Fruit fly (Drosophila melanogaster) whole organism, embryonic: ENCODE measurements around the gene CG45486.

Experiments used
- CG10979 ChIP-seq: fragments of 200-800 bp; sonication (Bioruptor generic); optimal IDR thresholded peaks from 2 replicates; lab custom pipeline; 2018; ENCODE audit warnings: missing biosample characterization, mild to moderate bottlenecking, missing genetic modification characterization, moderate library complexity
- CG11504 ChIP-seq: fragments of 200-800 bp; sonication (Bioruptor generic); optimal IDR thresholded peaks from 3 replicates; lab custom pipeline; 2019; ENCODE audit warnings: missing biosample characterization, mild to moderate bottlenecking, missing genetic modification characterization, moderate library complexity
- CG12769 ChIP-seq: fragments of 200-800 bp; sonication (Bioruptor generic); optimal IDR thresholded peaks from 2 replicates; lab custom pipeline; 2019; ENCODE audit warnings: missing biosample characterization, mild to moderate bottlenecking, missing genetic modification characterization, moderate library complexity
- CG14860 ChIP-seq: fragments of 200-800 bp; sonication (Bioruptor generic); IDR thresholded peaks from 3 replicates; pipeline ENCODE4 v1.3.6; 2022; ENCODE audit warnings: missing biosample characterization, missing genetic modification characterization; ENCODE audit not compliant: partially characterized antibody
- CG1529 ChIP-seq: fragments of 200-800 bp; sonication (Bioruptor generic); optimal IDR thresholded peaks from 3 replicates; lab custom pipeline; 2018; ENCODE audit warnings: missing biosample characterization, missing genetic modification characterization
- CG15479 ChIP-seq: fragments of 200-800 bp; sonication (Bioruptor generic); optimal IDR thresholded peaks from 3 replicates; lab custom pipeline; 2019; ENCODE audit warnings: missing biosample characterization, mild to moderate bottlenecking, missing genetic modification characterization, moderate library complexity
- CG1603 ChIP-seq: fragments of 200-800 bp; sonication (Bioruptor generic); optimal IDR thresholded peaks from 2 replicates; lab custom pipeline; 2019; ENCODE audit warnings: missing biosample characterization, mild to moderate bottlenecking, missing genetic modification characterization, moderate library complexity
- CG16815 ChIP-seq: fragments of 200-800 bp; sonication (Bioruptor generic); optimal IDR thresholded peaks from 3 replicates; lab custom pipeline; 2017; ENCODE audit warnings: missing biosample characterization, mild to moderate bottlenecking, missing genetic modification characterization
- CG17359 ChIP-seq: fragments of 200-800 bp; sonication (Bioruptor generic); optimal IDR thresholded peaks from 3 replicates; lab custom pipeline; 2018; ENCODE audit warnings: missing biosample characterization, mild to moderate bottlenecking, missing genetic modification characterization, moderate library complexity
- CG2120 ChIP-seq: fragments of 200-800 bp; sonication (Bioruptor generic); optimal IDR thresholded peaks from 3 replicates; lab custom pipeline; 2016; ENCODE audit warnings: missing biosample characterization, missing genetic modification characterization
- CG2712 ChIP-seq: fragments of 200-800 bp; optimal IDR thresholded peaks from 3 replicates; lab custom pipeline; 2019; ENCODE audit warnings: missing biosample characterization, mild to moderate bottlenecking, missing genetic modification characterization, moderate library complexity
- CG30020 ChIP-seq: fragments of 200-800 bp; optimal IDR thresholded peaks from 2 replicates; lab custom pipeline; 2019; ENCODE audit warnings: missing biosample characterization, mild to moderate bottlenecking, missing genetic modification characterization, moderate library complexity
- CG3065 ChIP-seq: fragments of 200-800 bp; sonication (Bioruptor generic); optimal IDR thresholded peaks from 2 replicates; lab custom pipeline; 2016; ENCODE audit warnings: missing biosample characterization, missing genetic modification characterization
- CG31441 ChIP-seq: fragments of 200-800 bp; sonication (Bioruptor generic); IDR thresholded peaks from 2 replicates; pipeline ENCODE4 v1.3.6; 2022; ENCODE audit warnings: missing biosample characterization, missing genetic modification characterization
- CG4424 ChIP-seq: fragments of 200-800 bp; sonication (Bioruptor generic); optimal IDR thresholded peaks from 3 replicates; lab custom pipeline; 2016; ENCODE audit warnings: missing biosample characterization, missing genetic modification characterization
- CG6175 ChIP-seq: fragments of 200-800 bp; sonication (Bioruptor generic); IDR thresholded peaks from 3 replicates; pipeline ENCODE4 v1.3.6; 2022; ENCODE audit warnings: missing biosample characterization, missing genetic modification characterization
- CG7556 ChIP-seq: fragments of 200-800 bp; sonication (Bioruptor generic); optimal IDR thresholded peaks from 2 replicates; lab custom pipeline; 2017; ENCODE audit warnings: missing biosample characterization, mild to moderate bottlenecking, missing genetic modification characterization
- CG7839 ChIP-seq: fragments of 200-800 bp; sonication (Bioruptor generic); optimal IDR thresholded peaks from 3 replicates; lab custom pipeline; 2018; ENCODE audit warnings: missing biosample characterization, mild to moderate bottlenecking, missing genetic modification characterization, moderate library complexity
- CG8388 ChIP-seq: fragments of 200-800 bp; sonication (Bioruptor generic); optimal IDR thresholded peaks from 2 replicates; lab custom pipeline; 2019; ENCODE audit warnings: missing biosample characterization, mild to moderate bottlenecking, missing genetic modification characterization, moderate library complexity
- CG8924 ChIP-seq: fragments of 200-800 bp; optimal IDR thresholded peaks from 3 replicates; lab custom pipeline; 2019; ENCODE audit warnings: missing biosample characterization, mild to moderate bottlenecking, missing genetic modification characterization, moderate library complexity
- CG9437 ChIP-seq: fragments of 200-800 bp; sonication (Bioruptor generic); optimal IDR thresholded peaks from 2 replicates; lab custom pipeline; 2018; ENCODE audit warnings: missing biosample characterization, mild to moderate bottlenecking, missing genetic modification characterization
- D19A ChIP-seq: fragments of 200-800 bp; optimal IDR thresholded peaks from 3 replicates; lab custom pipeline; 2019; ENCODE audit warnings: missing biosample characterization, mild to moderate bottlenecking, missing genetic modification characterization, moderate library complexity
- Hr51 ChIP-seq, 2 experiments: fragments of 200-800 bp; sonication (Bioruptor generic); optimal IDR thresholded peaks; 2 replicates in 1 of 2; 3 replicates in 1 of 2; lab custom pipeline; 2016 to 2018; ENCODE audit warnings: missing biosample characterization in 2 of 2, missing genetic modification characterization in 2 of 2, mild to moderate bottlenecking in 1 of 2, moderate library complexity in 1 of 2
- Med ChIP-seq: fragments of 200-800 bp; sonication (Bioruptor generic); peaks from one replicate; lab custom pipeline; 2016; ENCODE audit warnings: missing biosample characterization, missing genetic modification characterization, mild to moderate bottlenecking, inconsistent platforms, moderate library complexity
- Pdp1 ChIP-seq, 2 experiments: fragments of 200-800 bp; sonication (Bioruptor generic); optimal IDR thresholded peaks; 3 replicates each; lab custom pipeline; 2016; ENCODE audit warnings: missing biosample characterization in 2 of 2, missing genetic modification characterization in 2 of 2, mild to moderate bottlenecking in 1 of 2, moderate library complexity in 1 of 2
- Sox100B ChIP-seq: fragments of 200-800 bp; sonication (Bioruptor generic); optimal IDR thresholded peaks from 3 replicates; lab custom pipeline; 2018; ENCODE audit warnings: missing biosample characterization, mild to moderate bottlenecking, missing genetic modification characterization
- Sox102F ChIP-seq: fragments of 200-800 bp; sonication (Bioruptor generic); optimal IDR thresholded peaks from 2 replicates; lab custom pipeline; 2018; ENCODE audit warnings: missing biosample characterization, mild to moderate bottlenecking, missing genetic modification characterization, moderate library complexity
- az2 ChIP-seq: fragments of 200-800 bp; sonication (Bioruptor generic); optimal IDR thresholded peaks from 3 replicates; lab custom pipeline; 2016; ENCODE audit warnings: missing biosample characterization, missing genetic modification characterization
- bcd ChIP-seq: fragments of 200-800 bp; sonication (Bioruptor generic); optimal IDR thresholded peaks from 2 replicates; lab custom pipeline; 2017; ENCODE audit warnings: missing biosample characterization, mild to moderate bottlenecking, missing genetic modification characterization
- bsh ChIP-seq, 2 experiments: fragments of 200-800 bp; sonication (Bioruptor generic); optimal IDR thresholded peaks; 2 replicates each; lab custom pipeline; 2017 to 2018; ENCODE audit warnings: mild to moderate bottlenecking in 2 of 2, missing biosample characterization in 2 of 2, missing genetic modification characterization in 2 of 2, moderate library complexity in 1 of 2
- ci ChIP-seq: fragments of 200-800 bp; sonication (Bioruptor generic); IDR thresholded peaks from 3 replicates; pipeline ENCODE4 v1.3.6; 2022; ENCODE audit warnings: missing biosample characterization, missing genetic modification characterization
- dmrt11E ChIP-seq: fragments of 200-800 bp; sonication (Bioruptor generic); optimal IDR thresholded peaks from 3 replicates; lab custom pipeline; 2018; ENCODE audit warnings: missing biosample characterization, mild to moderate bottlenecking, missing genetic modification characterization, moderate library complexity
- dpn ChIP-seq, 2 experiments: fragments of 200-800 bp; sonication (Bioruptor generic); optimal IDR thresholded peaks; 3 replicates each; lab custom pipeline; 2016; ENCODE audit warnings: missing biosample characterization in 2 of 2, missing genetic modification characterization in 2 of 2
- dysf ChIP-seq: fragments of 200-800 bp; sonication (Bioruptor generic); IDR thresholded peaks from 3 replicates; pipeline ENCODE4 v1.3.6; 2022; ENCODE audit warnings: missing biosample characterization, missing genetic modification characterization
- eve ChIP-seq, 2 experiments: fragments of >200 bp; optimal IDR thresholded peaks; 2 replicates each; lab custom pipeline; 2017; ENCODE audit warnings: missing biosample characterization in 2 of 2, missing genetic modification characterization in 2 of 2
- ewg ChIP-seq: fragments of 200-800 bp; sonication (Bioruptor generic); optimal IDR thresholded peaks from 3 replicates; lab custom pipeline; 2017; ENCODE audit warnings: mild to moderate bottlenecking, missing biosample characterization, missing genetic modification reagents, missing genetic modification characterization
- gcm2 ChIP-seq: fragments of 200-800 bp; sonication (Bioruptor generic); optimal IDR thresholded peaks from 2 replicates; lab custom pipeline; 2016; ENCODE audit warnings: missing biosample characterization, missing genetic modification characterization
- lmd ChIP-seq: fragments of 200-800 bp; sonication (Bioruptor generic); IDR thresholded peaks from 2 replicates; pipeline ENCODE4 v1.3.6; 2022; ENCODE audit warnings: missing biosample characterization, missing genetic modification characterization
- lola ChIP-seq, 3 experiments: fragments of >200 bp in 2 of 3; fragments of 200-800 bp in 1 of 3; sonication (Bioruptor generic) in 1 of 3; optimal IDR thresholded peaks; 2 replicates each; lab custom pipeline; 2017 to 2019; ENCODE audit warnings: missing biosample characterization in 3 of 3, missing genetic modification characterization in 3 of 3, mild to moderate bottlenecking in 1 of 3, moderate library complexity in 1 of 3
- luna ChIP-seq: fragments of 200-800 bp; sonication (Bioruptor generic); optimal IDR thresholded peaks from 2 replicates; lab custom pipeline; 2016; ENCODE audit warnings: missing biosample characterization, missing genetic modification characterization
- oc ChIP-seq: fragments of 200-800 bp; sonication (Bioruptor generic); optimal IDR thresholded peaks from 2 replicates; lab custom pipeline; 2018; ENCODE audit warnings: missing biosample characterization, mild to moderate bottlenecking, missing genetic modification characterization, moderate library complexity
- pnt ChIP-seq: fragments of 200-800 bp; sonication (Bioruptor generic); optimal IDR thresholded peaks from 3 replicates; lab custom pipeline; 2016; ENCODE audit warnings: missing biosample characterization, missing genetic modification characterization
- pum ChIP-seq: fragments of 200-800 bp; sonication (Bioruptor generic); optimal IDR thresholded peaks from 2 replicates; lab custom pipeline; 2016; ENCODE audit warnings: missing biosample characterization, missing genetic modification characterization
- sd ChIP-seq: fragments of 200-800 bp; sonication (Bioruptor generic); optimal IDR thresholded peaks from 3 replicates; lab custom pipeline; 2018; ENCODE audit warnings: missing biosample characterization, mild to moderate bottlenecking, missing genetic modification characterization, moderate library complexity
- tin ChIP-seq: fragments of 200-800 bp; sonication (Bioruptor generic); optimal IDR thresholded peaks from 3 replicates; lab custom pipeline; 2016; ENCODE audit warnings: missing biosample characterization, missing genetic modification characterization
- tio ChIP-seq: fragments of 200-800 bp; sonication (Bioruptor generic); optimal IDR thresholded peaks from 2 replicates; lab custom pipeline; 2017; ENCODE audit warnings: missing biosample characterization, missing genetic modification characterization, inconsistent platforms
- z ChIP-seq: fragments of 200-800 bp; sonication (Bioruptor generic); IDR thresholded peaks from 3 replicates; pipeline ENCODE4 v1.3.6; 2022; ENCODE audit warnings: missing biosample characterization, missing genetic modification characterization

The CG45486 gene

DNA sequence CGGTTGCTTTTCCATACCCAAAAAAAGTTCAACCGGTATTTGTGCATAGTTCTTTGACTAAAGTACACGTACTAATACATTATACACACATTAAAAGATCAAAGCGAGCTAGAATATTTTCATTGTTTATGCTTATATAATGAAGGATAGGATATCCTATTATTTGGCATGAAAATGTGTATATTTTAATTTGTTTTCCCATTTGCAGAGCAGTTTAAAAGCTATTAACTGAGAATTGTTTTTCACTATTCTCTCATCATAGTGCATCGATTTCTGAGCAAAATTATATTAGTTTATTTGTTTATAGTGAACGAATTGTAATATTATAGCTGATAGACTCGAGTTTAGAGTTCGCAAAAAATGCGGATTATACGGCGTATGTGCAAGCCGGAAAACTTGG is 23.4 kb downstream of the CG45486 start:
- TF ChIP-seq Med (GFP tag; lab: Kevin White, UChicago) (peak; percentile 1), Sox102F (GFP tag; lab: Kevin White, UChicago) (no peak)

DNA sequence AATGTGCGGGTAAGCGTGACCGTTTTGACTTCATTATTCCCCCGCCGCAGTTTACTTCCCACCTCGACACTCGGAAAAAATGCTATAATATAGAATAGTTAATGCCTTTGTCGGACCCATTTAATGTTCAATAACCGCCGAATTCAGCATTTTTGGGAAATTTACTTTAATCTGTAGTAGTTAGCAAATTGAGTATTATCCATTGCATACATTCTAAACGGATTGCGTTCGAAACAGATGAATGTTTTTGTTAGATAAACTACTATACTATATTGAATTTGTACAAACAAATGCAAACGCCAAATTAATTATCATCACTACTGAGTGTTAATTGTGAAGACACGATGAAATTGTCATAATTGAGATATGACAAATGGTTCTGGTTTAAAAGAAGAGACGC is 25.7 kb downstream of the CG45486 start:
- TF ChIP-seq CG17359 (tag; lab: Kevin White, UChicago) (peak; percentile 1), sd (tag; lab: Kevin White, UChicago) (no peak), dmrt11E (tag; lab: Kevin White, UChicago) (peak; percentile 49), CG15479 (GFP tag; lab: Kevin White, UChicago) (no peak), bcd (GFP tag; lab: Kevin White, UChicago) (peak; percentile 22), Sox100B (GFP tag; lab: Kevin White, UChicago) (peak; percentile 55), CG12769 (tag; lab: Kevin White, UChicago) (peak; percentile 5), dpn (GFP tag; optimal IDR thresholded peaks at IDR 0.05; lab: Kevin White, UChicago) (peak in 1 of 2 experiments; percentile 8), CG10979 (tag; lab: Kevin White, UChicago) (peak; percentile 52), CG14860 (no peak), CG6175 (GFP tag; lab: Robert Waterston, UW) (no peak), ewg (GFP tag; lab: Kevin White, UChicago) (peak; percentile 36), ci (GFP tag; lab: Robert Waterston, UW) (0 out of 3 replicates have a peak, but pooled peaks have one; percentile 17), CG2712 (peak; percentile 29), CG31441 (GFP tag; lab: Robert Waterston, UW) (0 out of 2 replicates have a peak, but pooled peaks have one; percentile 31), bsh (GFP tag; optimal IDR thresholded peaks at IDR 0.05; lab: Kevin White, UChicago) (peak in 1 of 2 experiments; percentile 33), CG11504 (tag; lab: Kevin White, UChicago) (peak; percentile 63), gcm2 (GFP tag; lab: Kevin White, UChicago) (no peak), lmd (GFP tag; lab: Robert Waterston, UW) (0 out of 2 replicates have a peak, but pooled peaks have one; percentile 5), eve (GFP tag; optimal IDR thresholded peaks at IDR 0.05; lab: Kevin White, UChicago) (peak in 1 of 2 experiments; percentile 72), D19A (tag; lab: Kevin White, UChicago) (peak; percentile 25), CG9437 (GFP tag; lab: Kevin White, UChicago) (peak; percentile 27), pnt (GFP tag; lab: Kevin White, UChicago) (peak; percentile 10), Hr51 (GFP tag; optimal IDR thresholded peaks at IDR 0.05; lab: Kevin White, UChicago) (peak in 1 of 2 experiments; percentile 22), Pdp1 (GFP tag; optimal IDR thresholded peaks at IDR 0.05; lab: Kevin White, UChicago) (peak in 1 of 2 experiments; percentile 21), CG16815 (GFP tag; lab: Kevin White, UChicago) (no peak), dysf (GFP tag; lab: Robert Waterston, UW) (0 out of 3 replicates have a peak, but pooled peaks have one; percentile 16), CG7839 (tag; lab: Kevin White, UChicago) (peak; percentile 31), CG7556 (peak; percentile 41), CG1529 (peak; percentile 12), luna (GFP tag; lab: Kevin White, UChicago) (no peak), CG2120 (GFP tag; lab: Kevin White, UChicago) (peak; percentile 31), CG1603 (tag; lab: Kevin White, UChicago) (peak; percentile 30), pum (GFP tag; lab: Kevin White, UChicago) (peak; percentile 25), z (GFP tag; lab: Robert Waterston, UW) (no peak), CG3065 (GFP tag; lab: Kevin White, UChicago) (no peak), CG8924 (tag; lab: Kevin White, UChicago) (peak; percentile 22), tin (peak; percentile 6), CG30020 (no peak), CG8388 (GFP tag; lab: Kevin White, UChicago) (peak; percentile 31), az2 (peak; percentile 30), CG4424 (GFP tag; lab: Kevin White, UChicago) (peak; percentile 37), tio (peak; percentile 36), oc (no peak), lola (GFP tag; optimal IDR thresholded peaks at IDR 0.05; lab: Kevin White, UChicago) (peak in 1 of 3 experiments; percentile 50)
